Worm (Caenorhabditis elegans) whole organism, L1 larva: ENCODE measurements around the gene cic-1.

Experiments used
- lir-3 ChIP-seq: sonication (generic microtip); optimal IDR thresholded peaks from 2 replicates; lab custom pipeline; 2016; ENCODE audit warnings: mild to moderate bottlenecking, missing genetic modification characterization, moderate library complexity, missing compliant biosample characterization; ENCODE audit not compliant: poor library complexity
- pqm-1 ChIP-seq: sonication (generic microtip); optimal IDR thresholded peaks from 3 replicates; lab custom pipeline; 2017; ENCODE audit warnings: missing biosample characterization, missing genetic modification characterization
- vab-15 ChIP-seq: sonication (generic microtip); optimal IDR thresholded peaks from 2 replicates; lab custom pipeline; 2017; ENCODE audit warnings: missing genotype, mild to moderate bottlenecking, missing genetic modification characterization, missing compliant biosample characterization

ce11 chrIII:2371864-2372263 is 29.2 kb downstream of the cic-1 start, which contains the start of gene H04J21.1:
- no peak for TF ChIP-seq vab-15
- TF ChIP-seq pqm-1 (tag; lab: Kevin White, UChicago): no peak
- TF ChIP-seq lir-3 (tag; lab: Kevin White, UChicago): no peak
